Fruit fly (Drosophila melanogaster) whole organism, embryonic: ENCODE measurements around the gene CG13113.

Source experiments
- B-H2 ChIP-seq: fragments of 200-800 bp; sonication (Bioruptor generic); optimal IDR thresholded peaks from 2 replicates; lab custom pipeline; 2018; ENCODE audit warnings: missing biosample characterization, mild to moderate bottlenecking, missing genetic modification characterization
- Bteb2 ChIP-seq: fragments of 200-800 bp; sonication (Bioruptor generic); optimal IDR thresholded peaks from 2 replicates; lab custom pipeline; 2016; ENCODE audit warnings: missing biosample characterization, missing genetic modification characterization
- CG1024 ChIP-seq: fragments of 200-800 bp; sonication (Bioruptor generic); IDR thresholded peaks from 2 replicates; pipeline ENCODE4 v1.3.6; 2022; ENCODE audit warnings: missing biosample characterization, missing genetic modification characterization
- CG11723 ChIP-seq: fragments of 200-800 bp; sonication (Bioruptor generic); optimal IDR thresholded peaks from 2 replicates; lab custom pipeline; 2017; ENCODE audit warnings: missing biosample characterization, mild to moderate bottlenecking, missing genetic modification characterization
- CG14014 ChIP-seq: fragments of 200-800 bp; sonication (Bioruptor generic); IDR thresholded peaks from 2 replicates; pipeline ENCODE4 v1.3.6; 2022; ENCODE audit warnings: missing biosample characterization, missing genetic modification characterization
- CG15479 ChIP-seq: fragments of 200-800 bp; sonication (Bioruptor generic); optimal IDR thresholded peaks from 3 replicates; lab custom pipeline; 2019; ENCODE audit warnings: missing biosample characterization, mild to moderate bottlenecking, missing genetic modification characterization, moderate library complexity
- CG17829 ChIP-seq: fragments of 200-800 bp; optimal IDR thresholded peaks from 2 replicates; lab custom pipeline; 2019; ENCODE audit warnings: missing biosample characterization, mild to moderate bottlenecking, missing genetic modification characterization, moderate library complexity
- CG2116 ChIP-seq: fragments of 200-800 bp; sonication (Bioruptor generic); optimal IDR thresholded peaks from 3 replicates; lab custom pipeline; 2018; ENCODE audit warnings: missing biosample characterization, mild to moderate bottlenecking, missing genetic modification characterization
- CG3065 ChIP-seq: fragments of 200-800 bp; sonication (Bioruptor generic); optimal IDR thresholded peaks from 2 replicates; lab custom pipeline; 2016; ENCODE audit warnings: missing biosample characterization, missing genetic modification characterization
- CG31224 ChIP-seq: fragments of 200-800 bp; sonication (Bioruptor generic); IDR thresholded peaks from 2 replicates; pipeline ENCODE4 v1.3.6; 2022; ENCODE audit warnings: missing biosample characterization, missing genetic modification characterization
- CG3838 ChIP-seq: fragments of 200-800 bp; sonication (Bioruptor generic); optimal IDR thresholded peaks from 3 replicates; lab custom pipeline; 2016; ENCODE audit warnings: missing biosample characterization, missing genetic modification characterization
- CG4360 ChIP-seq: fragments of 200-800 bp; sonication (Bioruptor generic); IDR thresholded peaks from 2 replicates; pipeline ENCODE4 v1.3.6; 2022; ENCODE audit warnings: missing biosample characterization, missing genetic modification characterization
- CG6175 ChIP-seq: fragments of 200-800 bp; sonication (Bioruptor generic); IDR thresholded peaks from 3 replicates; pipeline ENCODE4 v1.3.6; 2022; ENCODE audit warnings: missing biosample characterization, missing genetic modification characterization
- CG6813 ChIP-seq: fragments of 200-800 bp; sonication (Bioruptor generic); optimal IDR thresholded peaks from 2 replicates; lab custom pipeline; 2017; ENCODE audit warnings: missing biosample characterization, missing genetic modification characterization, mild to moderate bottlenecking, moderate library complexity, missing genetic modification reagents
- CG8478 ChIP-seq: fragments of >200 bp; optimal IDR thresholded peaks from 2 replicates; lab custom pipeline; 2018
- CG9215 ChIP-seq: fragments of 200-800 bp; sonication (Bioruptor generic); IDR thresholded peaks from 2 replicates; pipeline ENCODE4 v1.3.6; 2022; ENCODE audit warnings: missing biosample characterization, missing genetic modification characterization
- Chrac-16 ChIP-seq: fragments of 200-800 bp; sonication (Bioruptor generic); optimal IDR thresholded peaks from 3 replicates; lab custom pipeline; 2016; ENCODE audit warnings: missing biosample characterization, missing genetic modification characterization
- HLHmδ ChIP-seq: fragments of 200-800 bp; sonication (Bioruptor generic); optimal IDR thresholded peaks from 2 replicates; lab custom pipeline; 2018; ENCODE audit warnings: missing biosample characterization, mild to moderate bottlenecking, missing genetic modification characterization, moderate library complexity
- Jarid2 ChIP-seq: fragments of 200-800 bp; sonication (Bioruptor generic); optimal IDR thresholded peaks from 3 replicates; lab custom pipeline; 2017; ENCODE audit warnings: mild to moderate bottlenecking, missing biosample characterization, missing genetic modification reagents, missing genetic modification characterization
- Meics ChIP-seq: fragments of 200-800 bp; sonication (Bioruptor generic); optimal IDR thresholded peaks from 2 replicates; lab custom pipeline; 2017; ENCODE audit warnings: missing biosample characterization, mild to moderate bottlenecking, missing genetic modification characterization
- Nf-YA ChIP-seq: fragments of 200-800 bp; sonication (Bioruptor generic); IDR thresholded peaks from 2 replicates; pipeline ENCODE4 v1.3.6; 2022; ENCODE audit warnings: missing biosample characterization, missing genetic modification characterization
- TFAM ChIP-seq: fragments of 200-800 bp; sonication (Bioruptor generic); optimal IDR thresholded peaks from 2 replicates; lab custom pipeline; 2017; ENCODE audit warnings: missing biosample characterization, missing genetic modification characterization, inconsistent platforms
- Trl ChIP-seq, 3 experiments: fragments of >200 bp in 2 of 3; fragments of 200-800 bp in 1 of 3; sonication (Bioruptor generic) in 1 of 3; optimal IDR thresholded peaks; 2 replicates in 1 of 3; 3 replicates in 2 of 3; lab custom pipeline; 2016 to 2017; ENCODE audit warnings: missing biosample characterization in 1 of 3, missing genetic modification characterization in 1 of 3
- Vsx1 ChIP-seq: fragments of 200-800 bp; sonication (Bioruptor generic); optimal IDR thresholded peaks from 2 replicates; lab custom pipeline; 2017; ENCODE audit warnings: missing biosample characterization, mild to moderate bottlenecking, missing genetic modification characterization, missing genetic modification reagents
- Xbp1 ChIP-seq: fragments of 200-800 bp; sonication (Bioruptor generic); optimal IDR thresholded peaks from 3 replicates; lab custom pipeline; 2016; ENCODE audit warnings: missing biosample characterization, mild to moderate bottlenecking, missing genetic modification characterization
- ac ChIP-seq: fragments of 200-800 bp; sonication (Bioruptor generic); optimal IDR thresholded peaks from 3 replicates; lab custom pipeline; 2017; ENCODE audit warnings: missing biosample characterization, mild to moderate bottlenecking, missing genetic modification characterization
- ap ChIP-seq: fragments of 200-800 bp; sonication (Bioruptor generic); IDR thresholded peaks from 2 replicates; pipeline ENCODE4 v1.3.6; 2022; ENCODE audit warnings: missing biosample characterization, missing genetic modification characterization
- ase ChIP-seq: fragments of 200-800 bp; sonication (Bioruptor generic); IDR thresholded peaks from 3 replicates; pipeline ENCODE4 v1.3.6; 2022; ENCODE audit warnings: missing biosample characterization, missing genetic modification characterization
- chn ChIP-seq: fragments of 200-800 bp; sonication (Bioruptor generic); optimal IDR thresholded peaks from 2 replicates; lab custom pipeline; 2016; ENCODE audit warnings: missing biosample characterization, missing genetic modification characterization
- emc ChIP-seq: fragments of 200-800 bp; sonication (Bioruptor generic); optimal IDR thresholded peaks from 2 replicates; lab custom pipeline; 2016; ENCODE audit warnings: missing biosample characterization, missing genetic modification characterization
- ewg ChIP-seq: fragments of 200-800 bp; sonication (Bioruptor generic); optimal IDR thresholded peaks from 3 replicates; lab custom pipeline; 2017; ENCODE audit warnings: mild to moderate bottlenecking, missing biosample characterization, missing genetic modification reagents, missing genetic modification characterization
- grn ChIP-seq: fragments of 200-800 bp; sonication (Bioruptor generic); optimal IDR thresholded peaks from 3 replicates; lab custom pipeline; 2017; ENCODE audit warnings: missing biosample characterization, missing genetic modification characterization
- gsb ChIP-seq: fragments of 200-800 bp; sonication (Bioruptor generic); IDR thresholded peaks from 2 replicates; pipeline ENCODE4 v1.3.6; 2022; ENCODE audit warnings: missing biosample characterization, missing genetic modification characterization
- ham ChIP-seq: fragments of 200-800 bp; sonication (Bioruptor generic); IDR thresholded peaks from 2 replicates; pipeline ENCODE4 v1.3.6; 2022; ENCODE audit warnings: missing biosample characterization, missing genetic modification characterization
- insv ChIP-seq, 2 experiments: fragments of 200-800 bp; sonication (Bioruptor generic); optimal IDR thresholded peaks; 3 replicates each; lab custom pipeline; 2016 to 2018; ENCODE audit warnings: missing biosample characterization in 2 of 2, missing genetic modification characterization in 2 of 2
- jing ChIP-seq: fragments of 200-800 bp; sonication (Bioruptor generic); optimal IDR thresholded peaks from 2 replicates; lab custom pipeline; 2018; ENCODE audit warnings: missing biosample characterization, mild to moderate bottlenecking, missing genetic modification characterization
- kni ChIP-seq: fragments of 200-800 bp; sonication (Bioruptor generic); optimal IDR thresholded peaks from 3 replicates; lab custom pipeline; 2017; ENCODE audit warnings: mild to moderate bottlenecking, missing biosample characterization, missing genetic modification reagents, missing genetic modification characterization
- lbe ChIP-seq: fragments of 200-800 bp; sonication (Bioruptor generic); optimal IDR thresholded peaks from 2 replicates; lab custom pipeline; 2016; ENCODE audit warnings: missing biosample characterization, mild to moderate bottlenecking, missing genetic modification characterization
- oc ChIP-seq: fragments of 200-800 bp; sonication (Bioruptor generic); optimal IDR thresholded peaks from 2 replicates; lab custom pipeline; 2018; ENCODE audit warnings: missing biosample characterization, mild to moderate bottlenecking, missing genetic modification characterization, moderate library complexity
- org-1 ChIP-seq: fragments of 200-800 bp; sonication (Bioruptor generic); optimal IDR thresholded peaks from 2 replicates; lab custom pipeline; 2017; ENCODE audit warnings: missing biosample characterization, missing genetic modification characterization
- pnt ChIP-seq: fragments of 200-800 bp; sonication (Bioruptor generic); optimal IDR thresholded peaks from 3 replicates; lab custom pipeline; 2016; ENCODE audit warnings: missing biosample characterization, missing genetic modification characterization
- rib ChIP-seq: fragments of 200-800 bp; sonication (Bioruptor generic); IDR thresholded peaks from 2 replicates; pipeline ENCODE4 v1.3.6; 2022; ENCODE audit warnings: missing biosample characterization, missing genetic modification characterization
- ro ChIP-seq: fragments of 200-800 bp; sonication (Bioruptor generic); IDR thresholded peaks from 2 replicates; pipeline ENCODE4 v1.3.6; 2022; ENCODE audit warnings: missing biosample characterization, missing genetic modification characterization
- sc ChIP-seq, 3 experiments: fragments of >200 bp in 2 of 3; fragments of 200-800 bp in 1 of 3; sonication (Bioruptor generic) in 1 of 3; optimal IDR thresholded peaks; 2 replicates in 2 of 3; 3 replicates in 1 of 3; lab custom pipeline; 2017; ENCODE audit warnings: mild to moderate bottlenecking in 1 of 3, missing biosample characterization in 1 of 3, missing genetic modification characterization in 1 of 3, missing genetic modification reagents in 1 of 3
- sens ChIP-seq: fragments of 200-800 bp; sonication (Bioruptor generic); peaks from one replicate; lab custom pipeline; 2016; ENCODE audit warnings: missing biosample characterization, missing genetic modification characterization
- sna ChIP-seq: fragments of 200-800 bp; sonication (Bioruptor generic); IDR thresholded peaks from 2 replicates; pipeline ENCODE4 v1.3.6; 2022; ENCODE audit warnings: missing biosample characterization, missing genetic modification characterization; ENCODE audit not compliant: partially characterized antibody
- sr ChIP-seq: fragments of 200-800 bp; sonication (Bioruptor generic); IDR thresholded peaks from 3 replicates; pipeline ENCODE4 v1.3.6; 2022; ENCODE audit warnings: missing biosample characterization, missing genetic modification characterization
- tll ChIP-seq, 2 experiments: fragments of 200-800 bp in 1 of 2; fragments of >200 bp in 1 of 2; sonication (Bioruptor generic) in 1 of 2; optimal IDR thresholded peaks; 2 replicates each; lab custom pipeline; 2017 to 2019; ENCODE audit warnings: missing biosample characterization in 2 of 2, missing genetic modification characterization in 2 of 2, mild to moderate bottlenecking in 1 of 2, moderate library complexity in 1 of 2
- zen ChIP-seq: fragments of 200-800 bp; sonication (Bioruptor generic); optimal IDR thresholded peaks from 3 replicates; lab custom pipeline; 2018; ENCODE audit warnings: missing biosample characterization, mild to moderate bottlenecking, missing genetic modification characterization, moderate library complexity

Gene CG13113

DNA sequence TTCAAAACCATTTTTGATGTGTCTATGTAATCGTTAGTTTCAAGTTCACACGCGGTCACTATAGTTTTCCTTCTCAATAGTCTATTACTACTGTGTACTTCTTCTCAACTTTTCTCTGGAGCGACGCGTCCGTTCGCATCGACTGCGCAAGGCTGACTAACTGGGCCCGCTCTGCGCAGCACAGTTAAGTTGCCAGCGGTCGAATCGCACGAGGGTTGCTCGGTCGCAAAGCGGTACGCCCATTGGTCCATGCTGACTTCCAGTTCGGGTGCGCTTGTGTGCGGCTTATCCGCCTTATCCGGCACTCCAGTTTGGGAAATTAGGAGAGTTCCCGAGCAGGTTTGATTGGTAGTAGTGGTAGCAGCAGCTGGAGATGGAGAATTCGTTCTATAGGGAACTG is 37.6 kb downstream of the CG13113 start, which contains the start of gene gcm (continued):
- TF ChIP-seq B-H2 (GFP tag; lab: Kevin White, UChicago): no peak
- TF ChIP-seq Trl (optimal IDR thresholded peaks at IDR 0.05; lab: Kevin White, UChicago): peak; percentile 5 to 25
- no peak for TF ChIP-seq Trl (GFP tag; optimal IDR thresholded peaks at IDR 0.05; lab: Kevin White, UChicago)
- peak; percentile 90 for TF ChIP-seq CG17829 (tag; lab: Kevin White, UChicago)
- TF ChIP-seq CG31224 (GFP tag; lab: Robert Waterston, UW): no peak
- TF ChIP-seq ewg: peak; percentile 81
- peak; percentile 58; the same call in 1 of the 2 replicates for TF ChIP-seq Nf-YA
- TF ChIP-seq insv (GFP tag; optimal IDR thresholded peaks at IDR 0.05; lab: Kevin White, UChicago): peak in 1 of 2 experiments; percentile 55
- TF ChIP-seq sens (GFP tag; lab: Kevin White, UChicago): peak; percentile 48
- TF ChIP-seq sr: no peak
- peak; percentile 62 for TF ChIP-seq jing
- peak; percentile 28 for TF ChIP-seq kni (GFP tag; lab: Kevin White, UChicago)
- peak; percentile 95 for TF ChIP-seq Jarid2 (GFP tag; lab: Kevin White, UChicago)
- no peak for TF ChIP-seq CG11723 (GFP tag; lab: Kevin White, UChicago)

DNA sequence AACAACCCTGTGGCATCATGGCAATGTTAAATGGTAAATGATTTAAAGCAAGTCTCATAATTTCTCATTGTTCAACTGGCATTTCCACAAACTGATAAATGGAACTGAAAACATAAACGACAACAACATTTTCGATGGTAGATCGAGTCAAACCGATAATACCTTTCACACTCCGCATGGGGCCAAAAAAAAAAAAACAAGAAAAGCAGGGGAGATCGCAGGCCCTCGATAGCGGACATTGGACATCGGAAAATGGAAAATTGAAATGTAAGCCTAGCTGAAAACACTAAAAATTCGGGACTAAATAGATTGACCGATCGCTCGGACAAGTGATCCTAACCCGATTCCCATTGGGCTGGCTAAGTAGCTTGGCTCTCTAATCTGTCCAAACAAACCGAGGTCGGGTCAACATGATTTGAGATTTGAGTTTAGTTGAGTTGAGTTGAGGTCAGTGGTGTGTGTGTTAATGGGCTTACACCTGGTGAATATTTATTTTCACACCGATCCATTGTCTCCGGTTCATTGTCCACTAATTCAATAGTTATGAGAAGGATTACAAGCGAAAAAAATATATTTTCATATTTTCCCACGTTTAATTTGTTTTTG is 40.2 kb downstream of the CG13113 start:
- TF ChIP-seq rib (GFP tag; lab: Robert Waterston, UW) (no peak), CG3838 (no peak), CG8478 (lab: Kevin White, UChicago) (no peak), CG6813 (no peak), ac (GFP tag; lab: Kevin White, UChicago) (peak; percentile 17), CG1024 (GFP tag; lab: Robert Waterston, UW) (no peak), HLHmδ (GFP tag; lab: Kevin White, UChicago) (no peak), sna (no peak), gsb (GFP tag; lab: Robert Waterston, UW) (no peak), lbe (GFP tag; lab: Kevin White, UChicago) (no peak), CG14014 (GFP tag; lab: Robert Waterston, UW) (no peak), ase (no peak), CG3065 (no peak), ham (no peak), pnt (GFP tag; lab: Kevin White, UChicago) (no peak), org-1 (GFP tag; lab: Kevin White, UChicago) (no peak), CG15479 (GFP tag; lab: Kevin White, UChicago) (peak; percentile 5), ro (GFP tag; lab: Robert Waterston, UW) (no peak), CG2116 (GFP tag; lab: Kevin White, UChicago) (no peak), emc (GFP tag; lab: Kevin White, UChicago) (no peak), TFAM (no peak), CG9215 (GFP tag; lab: Robert Waterston, UW) (no peak), Xbp1 (GFP tag; lab: Kevin White, UChicago) (no peak), sc (optimal IDR thresholded peaks at IDR 0.05; lab: Kevin White, UChicago) (no peak), sc (GFP tag; optimal IDR thresholded peaks at IDR 0.05; lab: Kevin White, UChicago) (no peak), Bteb2 (GFP tag; lab: Kevin White, UChicago) (no peak), CG4360 (GFP tag; lab: Robert Waterston, UW) (peak; percentile 70), ap (GFP tag; lab: Robert Waterston, UW) (no peak), insv (GFP tag; optimal IDR thresholded peaks at IDR 0.05; lab: Kevin White, UChicago) (peak in 1 of 2 experiments; percentile 71), CG6175 (GFP tag; lab: Robert Waterston, UW) (no peak), grn (GFP tag; lab: Kevin White, UChicago) (peak; percentile 95), Meics (GFP tag; lab: Kevin White, UChicago) (no peak), tll (GFP tag; optimal IDR thresholded peaks at IDR 0.05; lab: Kevin White, UChicago) (peak in 1 of 2 experiments; percentile 94), Chrac-16 (GFP tag; lab: Kevin White, UChicago) (no peak), zen (tag; lab: Kevin White, UChicago) (peak; percentile 40), chn (no peak), oc (tag; lab: Kevin White, UChicago) (peak; percentile 46), Vsx1 (GFP tag; lab: Kevin White, UChicago) (no peak)
